Worm (Caenorhabditis elegans): ENCODE results near the gene mig-5.

The mig-5 gene

DNA sequence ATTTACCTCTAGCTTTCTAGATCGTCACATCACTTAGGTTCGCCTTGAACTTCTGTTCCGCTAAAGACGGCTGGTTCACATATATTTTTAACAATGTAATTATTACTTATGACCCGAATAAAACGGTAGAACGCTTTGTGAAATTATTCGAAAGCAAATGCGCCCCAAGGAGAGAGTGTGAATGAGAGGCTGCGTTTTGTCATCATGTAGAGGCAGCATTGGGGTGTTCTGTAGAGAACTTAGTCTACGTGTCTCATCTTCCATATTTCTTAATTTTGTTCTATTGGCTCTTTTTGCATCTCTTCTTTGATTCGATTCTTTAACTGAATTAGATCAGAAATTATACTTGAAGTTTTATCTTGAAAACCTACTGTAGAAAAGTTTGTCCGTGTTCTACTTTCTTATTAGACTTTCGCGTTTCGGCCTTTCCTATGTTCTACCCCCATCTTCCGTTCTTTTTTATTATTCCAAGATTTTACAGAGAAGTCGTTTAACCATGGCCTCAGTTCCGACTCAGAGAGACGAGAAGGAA, 46.7 kb downstream of the mig-5 start, which contains the start of gene cdc-48.2:
TSS of gene cdc-48.2 (plus strand) at position 482 of the 532 bp plus-strand sequence.
- TF ChIP-seq F10B5.3 (tag; optimal IDR thresholded peaks at IDR 0.05) (no peak), nhr-28 (tag; optimal IDR thresholded peaks at IDR 0.05) (no peak), mes-2 (tag; optimal IDR thresholded peaks at IDR 0.05; ENCODE audit: poor library complexity, severe bottlenecking) (peak; percentile 35), ctbp-1 (GFP tag; IDR thresholded peaks at IDR 0.05) (0 out of 2 replicates have a peak, but pooled peaks have one; percentile 28), lsy-2 (tag; optimal IDR thresholded peaks at IDR 0.05) (peak in 1 of 2 experiments; percentile 62), ama-1 (optimal IDR thresholded peaks at IDR 0.05) (no peak), lin-38 (GFP tag; IDR thresholded peaks at IDR 0.05) (peak; percentile 48), ceh-62 (tag; optimal IDR thresholded peaks at IDR 0.05) (no peak), mxl-3 (GFP tag; optimal IDR thresholded peaks at IDR 0.05) (peak; percentile 7)

DNA sequence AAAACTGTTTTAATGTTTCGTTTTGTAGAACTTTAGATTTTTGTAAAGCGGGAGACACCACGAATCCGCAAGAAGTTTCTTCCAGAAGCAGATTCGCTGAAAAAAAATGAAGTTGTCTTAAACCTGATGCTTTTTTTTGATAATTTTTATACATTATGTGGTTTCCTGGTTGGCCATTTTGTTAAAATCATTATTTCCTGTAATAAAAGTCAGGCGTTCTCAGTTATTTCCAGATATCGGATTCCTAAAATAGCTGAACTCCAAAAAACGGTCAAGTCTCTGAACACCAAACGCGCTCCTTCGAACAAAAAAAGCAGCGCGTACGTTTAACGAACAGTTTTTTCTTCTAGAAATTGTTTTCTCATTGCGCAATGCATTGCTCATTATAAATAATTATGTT, 47.4 kb downstream of the mig-5 start:
- TF ChIP-seq unc-130 (GFP tag; optimal IDR thresholded peaks at IDR 0.05): peak; percentile 32
- no peak for TF ChIP-seq Y75B8A.6 (GFP tag; IDR thresholded peaks at IDR 0.05)
- TF ChIP-seq zag-1 (tag; optimal IDR thresholded peaks at IDR 0.05): no peak
- TF ChIP-seq zfp-2 (tag; optimal IDR thresholded peaks at IDR 0.05): no peak
- TF ChIP-seq mep-1 (tag; optimal IDR thresholded peaks at IDR 0.05): peak; percentile 30
- TF ChIP-seq dpl-1 (GFP tag; optimal IDR thresholded peaks at IDR 0.05): peak; percentile 41
- no peak for TF ChIP-seq ceh-82 (tag; optimal IDR thresholded peaks at IDR 0.05)
- TF ChIP-seq F44E2.7 (GFP tag; IDR thresholded peaks at IDR 0.05): no peak
- TF ChIP-seq aha-1 (tag): peak; percentile 41
- TF ChIP-seq ztf-7 (tag; optimal IDR thresholded peaks at IDR 0.05): no peak
- peak in 1 of 2 experiments; percentile 67 for TF ChIP-seq hif-1 (tag; optimal IDR thresholded peaks at IDR 0.05)
- TF ChIP-seq hmg-1.1 (GFP tag; IDR thresholded peaks at IDR 0.05): peak; percentile 44; the same call in 1 of the 2 replicates
- peak; percentile 74 for TF ChIP-seq lin-38 (GFP tag; IDR thresholded peaks at IDR 0.05)
- TF ChIP-seq fos-1 (tag; optimal IDR thresholded peaks at IDR 0.05): no peak
- TF ChIP-seq mes-2 (tag; optimal IDR thresholded peaks at IDR 0.05; ENCODE audit: poor library complexity, severe bottlenecking): peak; percentile 43
- no peak for TF ChIP-seq nhr-48 (tag; optimal IDR thresholded peaks at IDR 0.05)
- peak in 1 of 2 experiments; percentile 59 for TF ChIP-seq lsy-2 (tag; optimal IDR thresholded peaks at IDR 0.05)

DNA sequence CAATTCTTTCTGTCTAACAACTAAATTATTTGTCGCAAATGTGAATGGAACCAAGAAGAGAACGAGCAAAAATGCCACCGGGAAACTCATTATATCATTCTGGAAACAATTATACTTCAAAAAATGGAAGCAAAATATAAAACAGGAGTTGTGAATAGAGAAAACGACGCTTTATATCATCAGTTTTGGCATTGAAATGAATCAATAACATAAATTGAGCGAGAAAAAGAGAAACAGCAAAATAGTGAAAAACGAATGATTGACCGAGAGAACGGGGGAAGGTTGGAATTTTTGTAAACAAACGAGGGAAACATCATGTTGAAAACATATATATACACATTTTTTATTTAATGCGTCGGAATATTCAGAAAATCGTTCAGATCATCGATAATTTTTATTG, 48.0 kb downstream of the mig-5 start, which contains the start of gene ctns-1:
TSS of gene ctns-1 (minus strand) at position 101 of the 400 bp plus-strand sequence.
- TF ChIP-seq lin-38 (GFP tag; IDR thresholded peaks at IDR 0.05): peak; percentile 10; the same call in 1 of the 2 replicates
- TF ChIP-seq mes-2 (tag; optimal IDR thresholded peaks at IDR 0.05; ENCODE audit: poor library complexity, severe bottlenecking): peak; percentile 8
- TF ChIP-seq daf-16 (GFP tag; optimal IDR thresholded peaks at IDR 0.05): no peak
- peak; percentile 54 for TF ChIP-seq daf-16 (tag; optimal IDR thresholded peaks at IDR 0.05)
- TF ChIP-seq aly-2 (tag; optimal IDR thresholded peaks at IDR 0.05): no peak

DNA sequence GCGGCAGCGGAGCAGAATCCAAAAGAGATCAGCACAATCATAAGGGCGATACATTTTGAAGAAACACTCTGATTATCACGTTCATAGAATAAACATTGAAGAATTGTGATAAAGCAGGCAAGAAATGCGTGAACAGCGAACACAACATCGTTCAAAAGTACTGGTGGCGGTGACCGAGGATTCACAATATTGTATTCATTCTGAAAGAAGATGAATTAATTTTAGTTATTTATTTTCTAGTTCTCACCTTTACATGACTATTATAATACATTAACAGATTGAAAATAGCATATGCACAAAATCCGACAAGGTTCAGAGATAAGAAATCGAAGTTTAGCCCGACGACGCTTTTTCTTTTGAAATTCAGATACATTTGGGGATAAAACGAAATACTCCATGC, 48.9 kb downstream of the mig-5 start:
- TF ChIP-seq unc-62 (GFP tag; optimal IDR thresholded peaks at IDR 0.05 in 1 of 2) (peak in 1 of 2 experiments; percentile 94), unc-62 (tag; optimal IDR thresholded peaks at IDR 0.05) (no peak), lin-13 (GFP tag; optimal IDR thresholded peaks at IDR 0.05) (no peak)

All from whole organism, L4 larva.